Fruit fly (Drosophila melanogaster) whole organism, embryonic: ENCODE measurements around the gene Non3.
A peak's percentile ranks its signal among the peaks of the same experiment; 100 is the strongest.

Source experiments
- Adf1 ChIP-seq: fragments of 200-800 bp; sonication (Bioruptor generic); IDR thresholded peaks from 2 replicates; pipeline ENCODE4 v1.3.6; 2022; ENCODE audit warnings: missing biosample characterization, missing genetic modification characterization
- BtbVII ChIP-seq: fragments of 200-800 bp; sonication (Bioruptor generic); optimal IDR thresholded peaks from 3 replicates; lab custom pipeline; 2017; ENCODE audit warnings: missing biosample characterization, mild to moderate bottlenecking, missing genetic modification characterization
- CG10462 ChIP-seq: fragments of 200-800 bp; sonication (Bioruptor generic); optimal IDR thresholded peaks from 2 replicates; lab custom pipeline; 2016; ENCODE audit warnings: missing biosample characterization, missing genetic modification characterization
- CG12236 ChIP-seq: fragments of 200-800 bp; sonication (Bioruptor generic); optimal IDR thresholded peaks from 2 replicates; lab custom pipeline; 2016; ENCODE audit warnings: missing biosample characterization, missing genetic modification characterization
- CG14050 ChIP-seq: fragments of 200-800 bp; sonication (Bioruptor generic); IDR thresholded peaks from 3 replicates; pipeline ENCODE4 v1.3.6; 2022; ENCODE audit warnings: missing biosample characterization, missing genetic modification characterization
- CG16813 ChIP-seq: fragments of 200-800 bp; sonication (Bioruptor generic); IDR thresholded peaks from 3 replicates; pipeline ENCODE4 v1.3.6; 2022; ENCODE audit warnings: missing biosample characterization, missing genetic modification characterization; ENCODE audit not compliant: partially characterized antibody
- CG16815 ChIP-seq: fragments of 200-800 bp; sonication (Bioruptor generic); optimal IDR thresholded peaks from 3 replicates; lab custom pipeline; 2017; ENCODE audit warnings: missing biosample characterization, mild to moderate bottlenecking, missing genetic modification characterization
- CG1832 ChIP-seq: fragments of 200-800 bp; sonication (Bioruptor generic); optimal IDR thresholded peaks from 2 replicates; lab custom pipeline; 2017; ENCODE audit warnings: missing biosample characterization, mild to moderate bottlenecking, missing genetic modification characterization, inconsistent platforms
- CG18619 ChIP-seq: fragments of 200-800 bp; sonication (Bioruptor generic); optimal IDR thresholded peaks from 3 replicates; lab custom pipeline; 2017; ENCODE audit warnings: missing biosample characterization, mild to moderate bottlenecking, missing genetic modification characterization
- CG31441 ChIP-seq: fragments of 200-800 bp; sonication (Bioruptor generic); IDR thresholded peaks from 2 replicates; pipeline ENCODE4 v1.3.6; 2022; ENCODE audit warnings: missing biosample characterization, missing genetic modification characterization
- CG33557 ChIP-seq: fragments of 200-800 bp; sonication (Bioruptor generic); optimal IDR thresholded peaks from 2 replicates; lab custom pipeline; 2019; ENCODE audit warnings: missing biosample characterization, mild to moderate bottlenecking, missing genetic modification characterization, moderate library complexity
- CG3838 ChIP-seq: fragments of 200-800 bp; sonication (Bioruptor generic); optimal IDR thresholded peaks from 3 replicates; lab custom pipeline; 2016; ENCODE audit warnings: missing biosample characterization, missing genetic modification characterization
- CG43689 ChIP-seq: fragments of 200-800 bp; sonication (Bioruptor generic); IDR thresholded peaks from 2 replicates; pipeline ENCODE4 v1.3.6; 2022; ENCODE audit warnings: missing biosample characterization, missing genetic modification characterization
- CG4854 ChIP-seq: fragments of 200-800 bp; sonication (Bioruptor generic); optimal IDR thresholded peaks from 2 replicates; lab custom pipeline; 2016; ENCODE audit warnings: missing biosample characterization, missing genetic modification characterization, inconsistent platforms
- CG6254 ChIP-seq: fragments of 200-800 bp; sonication (Bioruptor generic); optimal IDR thresholded peaks from 3 replicates; lab custom pipeline; 2017; ENCODE audit warnings: mild to moderate bottlenecking, missing biosample characterization, missing genetic modification reagents, missing genetic modification characterization
- CG7271 ChIP-seq: fragments of 200-800 bp; sonication (Bioruptor generic); optimal IDR thresholded peaks from 2 replicates; lab custom pipeline; 2018; ENCODE audit warnings: missing biosample characterization, mild to moderate bottlenecking, missing genetic modification characterization, moderate library complexity
- CG7357 ChIP-seq: fragments of 200-800 bp; sonication (Bioruptor generic); IDR thresholded peaks from 3 replicates; pipeline ENCODE4 v1.3.6; 2022; ENCODE audit warnings: missing biosample characterization, missing genetic modification characterization
- CG8944 ChIP-seq: fragments of 200-800 bp; sonication (Bioruptor generic); optimal IDR thresholded peaks from 3 replicates; lab custom pipeline; 2016; ENCODE audit warnings: missing biosample characterization, missing genetic modification characterization
- CG9609 ChIP-seq: fragments of 200-800 bp; sonication (Bioruptor generic); optimal IDR thresholded peaks from 3 replicates; lab custom pipeline; 2016; ENCODE audit warnings: missing biosample characterization, missing genetic modification characterization
- CG9797 ChIP-seq: fragments of 200-800 bp; sonication (Bioruptor generic); optimal IDR thresholded peaks from 3 replicates; lab custom pipeline; 2018; ENCODE audit warnings: missing biosample characterization, mild to moderate bottlenecking, missing genetic modification characterization
- D ChIP-seq, 2 experiments: fragments of 200-800 bp in 1 of 2; fragments of >200 bp in 1 of 2; sonication (Bioruptor generic) in 1 of 2; optimal IDR thresholded peaks; 2 replicates in 1 of 2; 3 replicates in 1 of 2; lab custom pipeline; 2017; ENCODE audit warnings: mild to moderate bottlenecking in 1 of 2, missing biosample characterization in 1 of 2, missing genetic modification characterization in 1 of 2, missing genetic modification reagents in 1 of 2
- Dref ChIP-seq: fragments of 200-800 bp; sonication (Bioruptor generic); IDR thresholded peaks from 2 replicates; pipeline ENCODE4 v1.3.6; 2022; ENCODE audit warnings: missing biosample characterization, missing genetic modification characterization
- Elba2 ChIP-seq: fragments of 200-800 bp; sonication (Bioruptor generic); optimal IDR thresholded peaks from 3 replicates; lab custom pipeline; 2016; ENCODE audit warnings: missing biosample characterization, missing genetic modification characterization
- Fer3 ChIP-seq: fragments of 200-800 bp; sonication (Bioruptor generic); optimal IDR thresholded peaks from 2 replicates; lab custom pipeline; 2018; ENCODE audit warnings: missing biosample characterization, mild to moderate bottlenecking, missing genetic modification characterization, moderate library complexity
- Hr39 ChIP-seq: fragments of >200 bp; optimal IDR thresholded peaks from 2 replicates; lab custom pipeline; 2017
- Lhr ChIP-seq: fragments of 200-800 bp; sonication (Bioruptor generic); optimal IDR thresholded peaks from 3 replicates; lab custom pipeline; 2017; ENCODE audit warnings: mild to moderate bottlenecking, missing biosample characterization, missing genetic modification reagents, missing genetic modification characterization
- Mad ChIP-seq: fragments of 200-800 bp; sonication (Bioruptor generic); optimal IDR thresholded peaks from 2 replicates; lab custom pipeline; 2016; ENCODE audit warnings: missing biosample characterization, missing genetic modification characterization
- NC2β ChIP-seq: fragments of 200-800 bp; sonication (Bioruptor generic); optimal IDR thresholded peaks from 2 replicates; lab custom pipeline; 2016; ENCODE audit warnings: missing biosample characterization, missing genetic modification characterization
- NFAT ChIP-seq: fragments of 200-800 bp; sonication (Bioruptor generic); IDR thresholded peaks from 2 replicates; pipeline ENCODE4 v1.3.6; 2022; ENCODE audit warnings: missing biosample characterization, missing genetic modification characterization
- Neu2 ChIP-seq: fragments of 200-800 bp; sonication (Bioruptor generic); optimal IDR thresholded peaks from 3 replicates; lab custom pipeline; 2016; ENCODE audit warnings: missing biosample characterization, missing genetic modification characterization, borderline replicate concordance
- Nf-YC ChIP-seq: fragments of 200-800 bp; optimal IDR thresholded peaks from 3 replicates; lab custom pipeline; 2019; ENCODE audit warnings: missing biosample characterization, mild to moderate bottlenecking, missing genetic modification characterization, moderate library complexity
- Pdp1 ChIP-seq, 2 experiments: fragments of 200-800 bp; sonication (Bioruptor generic); optimal IDR thresholded peaks; 3 replicates each; lab custom pipeline; 2016; ENCODE audit warnings: missing biosample characterization in 2 of 2, missing genetic modification characterization in 2 of 2, mild to moderate bottlenecking in 1 of 2, moderate library complexity in 1 of 2
- Sin3A ChIP-seq: fragments of >200 bp; optimal IDR thresholded peaks from 2 replicates; lab custom pipeline; 2018
- Six4 ChIP-seq: fragments of 200-800 bp; sonication (Bioruptor generic); optimal IDR thresholded peaks from 2 replicates; lab custom pipeline; 2016; ENCODE audit warnings: missing biosample characterization, missing genetic modification characterization
- Sox100B ChIP-seq: fragments of 200-800 bp; sonication (Bioruptor generic); optimal IDR thresholded peaks from 3 replicates; lab custom pipeline; 2018; ENCODE audit warnings: missing biosample characterization, mild to moderate bottlenecking, missing genetic modification characterization
- Usf ChIP-seq: fragments of 200-800 bp; sonication (Bioruptor generic); optimal IDR thresholded peaks from 2 replicates; lab custom pipeline; 2017; ENCODE audit warnings: missing genotype, missing biosample characterization, missing genetic modification characterization
- az2 ChIP-seq: fragments of 200-800 bp; sonication (Bioruptor generic); optimal IDR thresholded peaks from 3 replicates; lab custom pipeline; 2016; ENCODE audit warnings: missing biosample characterization, missing genetic modification characterization
- cg ChIP-seq: fragments of 200-800 bp; sonication (Bioruptor generic); optimal IDR thresholded peaks from 3 replicates; lab custom pipeline; 2019; ENCODE audit warnings: missing biosample characterization, mild to moderate bottlenecking, missing genetic modification characterization, moderate library complexity
- chm ChIP-seq: fragments of 200-800 bp; sonication (Bioruptor generic); IDR thresholded peaks from 2 replicates; pipeline ENCODE4 v1.3.6; 2022; ENCODE audit warnings: missing biosample characterization, missing genetic modification characterization
- corto ChIP-seq: fragments of 200-800 bp; sonication (Bioruptor generic); optimal IDR thresholded peaks from 2 replicates; lab custom pipeline; 2016; ENCODE audit warnings: missing biosample characterization, mild to moderate bottlenecking, missing genetic modification characterization, moderate library complexity
- gfzf ChIP-seq: fragments of 200-800 bp; sonication (Bioruptor generic); optimal IDR thresholded peaks from 2 replicates; lab custom pipeline; 2016; ENCODE audit warnings: missing biosample characterization, mild to moderate bottlenecking, missing genetic modification characterization, moderate library complexity
- gsb ChIP-seq: fragments of 200-800 bp; sonication (Bioruptor generic); IDR thresholded peaks from 2 replicates; pipeline ENCODE4 v1.3.6; 2022; ENCODE audit warnings: missing biosample characterization, missing genetic modification characterization
- ken ChIP-seq: fragments of 200-800 bp; sonication (Bioruptor generic); IDR thresholded peaks from 3 replicates; pipeline ENCODE4 v1.3.6; 2022; ENCODE audit warnings: missing biosample characterization, missing genetic modification characterization
- mld ChIP-seq: fragments of 200-800 bp; sonication (Bioruptor generic); IDR thresholded peaks from 3 replicates; pipeline ENCODE4 v1.3.6; 2022; ENCODE audit warnings: missing biosample characterization, missing genetic modification characterization; ENCODE audit not compliant: partially characterized antibody
- pb ChIP-seq: fragments of 200-800 bp; sonication (Bioruptor generic); optimal IDR thresholded peaks from 3 replicates; lab custom pipeline; 2016; ENCODE audit warnings: missing biosample characterization, missing genetic modification characterization
- pfk ChIP-seq: fragments of 200-800 bp; sonication (Bioruptor generic); optimal IDR thresholded peaks from 2 replicates; lab custom pipeline; 2018; ENCODE audit warnings: missing biosample characterization, mild to moderate bottlenecking, missing genetic modification characterization, moderate library complexity
- ranshi ChIP-seq: fragments of 200-800 bp; sonication (Bioruptor generic); IDR thresholded peaks from 2 replicates; pipeline ENCODE4 v1.3.6; 2022; ENCODE audit warnings: missing biosample characterization, missing genetic modification characterization
- slou ChIP-seq: fragments of 200-800 bp; sonication (Bioruptor generic); optimal IDR thresholded peaks from 3 replicates; lab custom pipeline; 2016; ENCODE audit warnings: missing biosample characterization, missing genetic modification characterization
- sqz ChIP-seq: fragments of 200-800 bp; sonication (Bioruptor generic); optimal IDR thresholded peaks from 3 replicates; lab custom pipeline; 2018; ENCODE audit warnings: missing biosample characterization, mild to moderate bottlenecking, missing genetic modification characterization
- stc ChIP-seq: fragments of 200-800 bp; sonication (Bioruptor generic); IDR thresholded peaks from 2 replicates; pipeline ENCODE4 v1.3.6; 2022; ENCODE audit warnings: missing biosample characterization, missing genetic modification characterization
- zf30C ChIP-seq: fragments of 200-800 bp; sonication (Bioruptor generic); optimal IDR thresholded peaks from 3 replicates; lab custom pipeline; 2018; ENCODE audit warnings: missing biosample characterization, mild to moderate bottlenecking, missing genetic modification characterization

Gene Non3

dm6 chr3R:18185385-18185784 is 38.1 kb upstream of the Non3 start, which contains the start of the genes Arp5 and CG7208 (continued):
- TF ChIP-seq Neu2 (GFP tag; lab: Kevin White, UChicago) (no peak), ranshi (GFP tag; lab: Robert Waterston, UW) (peak; percentile 57), CG18619 (GFP tag; lab: Kevin White, UChicago) (peak; percentile 59), stc (GFP tag; lab: Robert Waterston, UW) (peak; percentile 64; the same call in 1 of the 2 replicates), Sin3A (lab: Kevin White, UChicago) (peak; percentile 9), Elba2 (GFP tag; lab: Kevin White, UChicago) (peak; percentile 29), mld (GFP tag; lab: Robert Waterston, UW) (no peak), CG4854 (GFP tag; lab: Kevin White, UChicago) (peak; percentile 58), CG6254 (peak; percentile 16), ken (GFP tag; lab: Robert Waterston, UW) (peak; percentile 63; the same call in 1 of the 3 replicates), CG16815 (GFP tag; lab: Kevin White, UChicago) (peak; percentile 55), CG12236 (GFP tag; lab: Kevin White, UChicago) (no peak), Usf (GFP tag; lab: Kevin White, UChicago) (peak; percentile 1), D (optimal IDR thresholded peaks at IDR 0.05; lab: Kevin White, UChicago) (no peak), D (GFP tag; optimal IDR thresholded peaks at IDR 0.05; lab: Kevin White, UChicago) (no peak), CG14050 (GFP tag; lab: Robert Waterston, UW) (0 out of 3 replicates have a peak, but pooled peaks have one; percentile 13), Fer3 (tag; lab: Kevin White, UChicago) (peak; percentile 77), zf30C (GFP tag; lab: Kevin White, UChicago) (no peak), Adf1 (peak; percentile 39), Sox100B (GFP tag; lab: Kevin White, UChicago) (peak; percentile 64), Lhr (GFP tag; lab: Kevin White, UChicago) (peak; percentile 55), pb (GFP tag; lab: Kevin White, UChicago) (no peak), cg (GFP tag; lab: Kevin White, UChicago) (no peak), az2 (peak; percentile 66), CG1832 (GFP tag; lab: Kevin White, UChicago) (no peak), CG33557 (GFP tag; lab: Kevin White, UChicago) (peak; percentile 19), Mad (peak; percentile 53), chm (GFP tag; lab: Robert Waterston, UW) (no peak), NFAT (GFP tag; lab: Robert Waterston, UW) (peak; percentile 59), CG16813 (GFP tag; lab: Robert Waterston, UW) (no peak), BtbVII (no peak), CG10462 (peak; percentile 44), Hr39 (lab: Kevin White, UChicago) (no peak), corto (GFP tag; lab: Kevin White, UChicago) (no peak), CG9609 (GFP tag; lab: Kevin White, UChicago) (peak; percentile 31), Six4 (GFP tag; lab: Kevin White, UChicago) (peak; percentile 40), Nf-YC (tag; lab: Kevin White, UChicago) (peak; percentile 65), CG31441 (GFP tag; lab: Robert Waterston, UW) (peak; percentile 73), Pdp1 (GFP tag; optimal IDR thresholded peaks at IDR 0.05; lab: Kevin White, UChicago) (peak; percentile 66 to 98), CG7271 (tag; lab: Kevin White, UChicago) (no peak), slou (GFP tag; lab: Kevin White, UChicago) (peak; percentile 42), pfk (GFP tag; lab: Kevin White, UChicago) (no peak), gfzf (GFP tag; lab: Kevin White, UChicago) (peak; percentile 39), CG9797 (GFP tag; lab: Kevin White, UChicago) (no peak), Dref (GFP tag; lab: Robert Waterston, UW) (no peak), CG43689 (GFP tag; lab: Robert Waterston, UW) (no peak), CG3838 (GFP tag; lab: Kevin White, UChicago) (peak; percentile 25), CG8944 (GFP tag; lab: Kevin White, UChicago) (peak; percentile 13), sqz (no peak), CG7357 (GFP tag; lab: Robert Waterston, UW) (0 out of 3 replicates have a peak, but pooled peaks have one; percentile 36), NC2β (GFP tag; lab: Kevin White, UChicago) (peak; percentile 1), gsb (GFP tag; lab: Robert Waterston, UW) (0 out of 2 replicates have a peak, but pooled peaks have one; percentile 8)
